Fruit fly (Drosophila melanogaster) whole organism, embryonic: ENCODE results near the gene edin.
A peak's percentile ranks its signal among the peaks of the same experiment; 100 is the strongest.

Experiments
- Asciz ChIP-seq: fragments of 200-800 bp; sonication (Bioruptor generic); optimal IDR thresholded peaks from 2 replicates; lab custom pipeline; 2017; ENCODE audit warnings: missing biosample characterization, mild to moderate bottlenecking, missing genetic modification characterization, missing genetic modification reagents
- B-H1 ChIP-seq: fragments of 200-800 bp; sonication (Bioruptor generic); IDR thresholded peaks from 3 replicates; pipeline ENCODE4 v1.3.6; 2022; ENCODE audit warnings: missing biosample characterization, missing genetic modification characterization
- BEAF-32 ChIP-seq: fragments of 200-800 bp; sonication (Bioruptor generic); optimal IDR thresholded peaks from 3 replicates; lab custom pipeline; 2017; ENCODE audit warnings: missing biosample characterization, missing genetic modification characterization, mild to moderate bottlenecking, moderate library complexity, missing genetic modification reagents
- Bgb ChIP-seq: fragments of 200-800 bp; sonication (Bioruptor generic); IDR thresholded peaks from 2 replicates; pipeline ENCODE4 v1.3.6; 2022; ENCODE audit warnings: missing biosample characterization, missing genetic modification characterization; ENCODE audit not compliant: partially characterized antibody
- CG12236 ChIP-seq: fragments of 200-800 bp; sonication (Bioruptor generic); optimal IDR thresholded peaks from 2 replicates; lab custom pipeline; 2016; ENCODE audit warnings: missing biosample characterization, missing genetic modification characterization
- CG1233 ChIP-seq: fragments of 200-800 bp; sonication (Bioruptor generic); optimal IDR thresholded peaks from 4 replicates; lab custom pipeline; 2018; ENCODE audit warnings: missing biosample characterization, mild to moderate bottlenecking, missing genetic modification characterization
- CG15073 ChIP-seq: fragments of 200-800 bp; sonication (Bioruptor generic); optimal IDR thresholded peaks from 2 replicates; lab custom pipeline; 2016; ENCODE audit warnings: missing biosample characterization, missing genetic modification characterization
- CG17186 ChIP-seq: fragments of 200-800 bp; sonication (Bioruptor generic); optimal IDR thresholded peaks from 3 replicates; lab custom pipeline; 2017; ENCODE audit warnings: missing biosample characterization, missing genetic modification reagents, missing genetic modification characterization
- CG1832 ChIP-seq: fragments of 200-800 bp; sonication (Bioruptor generic); optimal IDR thresholded peaks from 2 replicates; lab custom pipeline; 2017; ENCODE audit warnings: missing biosample characterization, mild to moderate bottlenecking, missing genetic modification characterization, inconsistent platforms
- CG2712 ChIP-seq: fragments of 200-800 bp; optimal IDR thresholded peaks from 3 replicates; lab custom pipeline; 2019; ENCODE audit warnings: missing biosample characterization, mild to moderate bottlenecking, missing genetic modification characterization, moderate library complexity
- CG2889 ChIP-seq: fragments of 200-800 bp; sonication (Bioruptor generic); IDR thresholded peaks from 3 replicates; pipeline ENCODE4 v1.3.6; 2022; ENCODE audit warnings: missing biosample characterization, missing genetic modification characterization
- CG6254 ChIP-seq: fragments of 200-800 bp; sonication (Bioruptor generic); optimal IDR thresholded peaks from 3 replicates; lab custom pipeline; 2017; ENCODE audit warnings: mild to moderate bottlenecking, missing biosample characterization, missing genetic modification reagents, missing genetic modification characterization
- CG7271 ChIP-seq: fragments of 200-800 bp; sonication (Bioruptor generic); optimal IDR thresholded peaks from 2 replicates; lab custom pipeline; 2018; ENCODE audit warnings: missing biosample characterization, mild to moderate bottlenecking, missing genetic modification characterization, moderate library complexity
- CG7745 ChIP-seq: fragments of 200-800 bp; sonication (Bioruptor generic); optimal IDR thresholded peaks from 2 replicates; lab custom pipeline; 2018; ENCODE audit warnings: missing biosample characterization, mild to moderate bottlenecking, missing genetic modification characterization, moderate library complexity
- CG7839 ChIP-seq: fragments of 200-800 bp; sonication (Bioruptor generic); optimal IDR thresholded peaks from 3 replicates; lab custom pipeline; 2018; ENCODE audit warnings: missing biosample characterization, mild to moderate bottlenecking, missing genetic modification characterization, moderate library complexity
- CHES-1-like ChIP-seq: fragments of 200-800 bp; sonication (Bioruptor generic); optimal IDR thresholded peaks from 2 replicates; lab custom pipeline; 2016; ENCODE audit warnings: missing biosample characterization, missing genetic modification characterization
- Gug ChIP-seq: fragments of 200-800 bp; sonication (Bioruptor generic); IDR thresholded peaks from 4 replicates; pipeline ENCODE4 v1.3.6; 2022; ENCODE audit warnings: missing biosample characterization, missing genetic modification characterization
- H2.0 ChIP-seq: fragments of 200-800 bp; sonication (Bioruptor generic); IDR thresholded peaks from 2 replicates; pipeline ENCODE4 v1.3.6; 2022; ENCODE audit warnings: missing biosample characterization, missing genetic modification characterization
- Hmx ChIP-seq: fragments of 200-800 bp; sonication (Bioruptor generic); optimal IDR thresholded peaks from 2 replicates; lab custom pipeline; 2016; ENCODE audit warnings: missing biosample characterization, missing genetic modification characterization
- Lhr ChIP-seq: fragments of 200-800 bp; sonication (Bioruptor generic); optimal IDR thresholded peaks from 3 replicates; lab custom pipeline; 2017; ENCODE audit warnings: mild to moderate bottlenecking, missing biosample characterization, missing genetic modification reagents, missing genetic modification characterization
- Lim3 ChIP-seq: fragments of 200-800 bp; sonication (Bioruptor generic); IDR thresholded peaks from 2 replicates; pipeline ENCODE4 v1.3.6; 2022; ENCODE audit warnings: missing biosample characterization, missing genetic modification characterization
- Mad ChIP-seq: fragments of 200-800 bp; sonication (Bioruptor generic); optimal IDR thresholded peaks from 2 replicates; lab custom pipeline; 2016; ENCODE audit warnings: missing biosample characterization, missing genetic modification characterization
- Nf-YA ChIP-seq: fragments of 200-800 bp; sonication (Bioruptor generic); IDR thresholded peaks from 2 replicates; pipeline ENCODE4 v1.3.6; 2022; ENCODE audit warnings: missing biosample characterization, missing genetic modification characterization
- Nf-YB ChIP-seq: fragments of 200-800 bp; sonication (Bioruptor generic); optimal IDR thresholded peaks from 3 replicates; lab custom pipeline; 2019; ENCODE audit warnings: missing biosample characterization, mild to moderate bottlenecking, missing genetic modification characterization, moderate library complexity
- Nf-YC ChIP-seq: fragments of 200-800 bp; optimal IDR thresholded peaks from 3 replicates; lab custom pipeline; 2019; ENCODE audit warnings: missing biosample characterization, mild to moderate bottlenecking, missing genetic modification characterization, moderate library complexity
- Poxn ChIP-seq: fragments of 200-800 bp; sonication (Bioruptor generic); IDR thresholded peaks from 2 replicates; pipeline ENCODE4 v1.3.6; 2022; ENCODE audit warnings: missing biosample characterization, missing genetic modification characterization
- Ptx1 ChIP-seq: fragments of 200-800 bp; sonication (Bioruptor generic); IDR thresholded peaks from 2 replicates; pipeline ENCODE4 v1.3.6; 2022; ENCODE audit warnings: missing biosample characterization, missing genetic modification characterization
- Taf1 ChIP-seq: fragments of 200-800 bp; sonication (Bioruptor generic); IDR thresholded peaks from 2 replicates; pipeline ENCODE4 v1.3.6; 2022; ENCODE audit warnings: missing biosample characterization, missing genetic modification characterization
- Xrp1 ChIP-seq: fragments of 200-800 bp; sonication (Bioruptor generic); IDR thresholded peaks from 2 replicates; pipeline ENCODE4 v1.3.6; 2022; ENCODE audit warnings: missing biosample characterization, missing genetic modification characterization
- bowl ChIP-seq: fragments of 200-800 bp; sonication (Bioruptor generic); IDR thresholded peaks from 2 replicates; pipeline ENCODE4 v1.3.6; 2022; ENCODE audit warnings: missing biosample characterization, missing genetic modification characterization
- btn ChIP-seq: fragments of 200-800 bp; sonication (Bioruptor generic); optimal IDR thresholded peaks from 2 replicates; lab custom pipeline; 2016; ENCODE audit warnings: missing biosample characterization, missing genetic modification characterization
- cwo ChIP-seq: fragments of 200-800 bp; sonication (Bioruptor generic); optimal IDR thresholded peaks from 3 replicates; lab custom pipeline; 2017; ENCODE audit warnings: missing biosample characterization, missing genetic modification characterization, mild to moderate bottlenecking, moderate library complexity, missing genetic modification reagents
- dati ChIP-seq: fragments of 200-800 bp; sonication (Bioruptor generic); IDR thresholded peaks from 2 replicates; pipeline ENCODE4 v1.3.6; 2022; ENCODE audit warnings: missing biosample characterization, missing genetic modification characterization
- exex ChIP-seq: fragments of 200-800 bp; sonication (Bioruptor generic); optimal IDR thresholded peaks from 4 replicates; lab custom pipeline; 2018; ENCODE audit warnings: missing biosample characterization, mild to moderate bottlenecking, missing genetic modification characterization, moderate library complexity
- fd102C ChIP-seq: fragments of 200-800 bp; sonication (Bioruptor generic); optimal IDR thresholded peaks from 2 replicates; lab custom pipeline; 2018; ENCODE audit warnings: missing biosample characterization, mild to moderate bottlenecking, missing genetic modification characterization, moderate library complexity
- jigr1 ChIP-seq: fragments of 200-800 bp; sonication (Bioruptor generic); IDR thresholded peaks from 3 replicates; pipeline ENCODE4 v1.3.6; 2022; ENCODE audit warnings: missing biosample characterization, missing genetic modification characterization
- kah ChIP-seq: fragments of 200-800 bp; sonication (Bioruptor generic); optimal IDR thresholded peaks from 2 replicates; lab custom pipeline; 2018; ENCODE audit warnings: missing biosample characterization, mild to moderate bottlenecking, missing genetic modification characterization
- kni ChIP-seq: fragments of 200-800 bp; sonication (Bioruptor generic); optimal IDR thresholded peaks from 3 replicates; lab custom pipeline; 2017; ENCODE audit warnings: mild to moderate bottlenecking, missing biosample characterization, missing genetic modification reagents, missing genetic modification characterization
- lilli ChIP-seq: fragments of 200-800 bp; sonication (Bioruptor generic); optimal IDR thresholded peaks from 3 replicates; lab custom pipeline; 2016; ENCODE audit warnings: missing biosample characterization, missing genetic modification characterization
- mam ChIP-seq: fragments of 200-800 bp; sonication (Bioruptor generic); optimal IDR thresholded peaks from 3 replicates; lab custom pipeline; 2016; ENCODE audit warnings: missing biosample characterization, missing genetic modification characterization
- oc ChIP-seq: fragments of 200-800 bp; sonication (Bioruptor generic); optimal IDR thresholded peaks from 2 replicates; lab custom pipeline; 2018; ENCODE audit warnings: missing biosample characterization, mild to moderate bottlenecking, missing genetic modification characterization, moderate library complexity
- sc ChIP-seq, 3 experiments: fragments of >200 bp in 2 of 3; fragments of 200-800 bp in 1 of 3; sonication (Bioruptor generic) in 1 of 3; optimal IDR thresholded peaks; 2 replicates in 2 of 3; 3 replicates in 1 of 3; lab custom pipeline; 2017; ENCODE audit warnings: mild to moderate bottlenecking in 1 of 3, missing biosample characterization in 1 of 3, missing genetic modification characterization in 1 of 3, missing genetic modification reagents in 1 of 3
- sens ChIP-seq: fragments of 200-800 bp; sonication (Bioruptor generic); peaks from one replicate; lab custom pipeline; 2016; ENCODE audit warnings: missing biosample characterization, missing genetic modification characterization
- sens-2 ChIP-seq: fragments of 200-800 bp; sonication (Bioruptor generic); IDR thresholded peaks from 2 replicates; pipeline ENCODE4 v1.3.6; 2022; ENCODE audit warnings: missing biosample characterization, missing genetic modification characterization
- slp2 ChIP-seq: fragments of 200-800 bp; sonication (Bioruptor generic); optimal IDR thresholded peaks from 2 replicates; lab custom pipeline; 2016; ENCODE audit warnings: missing biosample characterization, missing genetic modification characterization
- stwl ChIP-seq: fragments of 200-800 bp; sonication (Bioruptor generic); optimal IDR thresholded peaks from 3 replicates; lab custom pipeline; 2018; ENCODE audit warnings: missing biosample characterization, mild to moderate bottlenecking, missing genetic modification characterization, moderate library complexity
- tgo ChIP-seq: fragments of 200-800 bp; sonication (Bioruptor generic); IDR thresholded peaks from 3 replicates; pipeline ENCODE4 v1.3.6; 2022; ENCODE audit warnings: missing biosample characterization, missing genetic modification characterization
- trem ChIP-seq: fragments of 200-800 bp; optimal IDR thresholded peaks from 3 replicates; lab custom pipeline; 2019; ENCODE audit warnings: missing biosample characterization, mild to moderate bottlenecking, missing genetic modification characterization, moderate library complexity
- tup ChIP-seq: fragments of 200-800 bp; sonication (Bioruptor generic); optimal IDR thresholded peaks from 2 replicates; lab custom pipeline; 2016; ENCODE audit warnings: missing biosample characterization, mild to moderate bottlenecking, missing genetic modification characterization, moderate library complexity
- wek ChIP-seq: fragments of 200-800 bp; sonication (Bioruptor generic); optimal IDR thresholded peaks from 3 replicates; lab custom pipeline; 2018; ENCODE audit warnings: missing biosample characterization, mild to moderate bottlenecking, missing genetic modification characterization, moderate library complexity
- zen ChIP-seq: fragments of 200-800 bp; sonication (Bioruptor generic); optimal IDR thresholded peaks from 3 replicates; lab custom pipeline; 2018; ENCODE audit warnings: missing biosample characterization, mild to moderate bottlenecking, missing genetic modification characterization, moderate library complexity

The edin gene

dm6 chr3L:17532197-17532596 is 37.5 kb downstream of the edin start (continued):
- TF ChIP-seq kah (GFP tag; lab: Kevin White, UChicago) (no peak), Ptx1 (GFP tag; lab: Robert Waterston, UW) (no peak; the same call in 1 of the 2 replicates), Asciz (GFP tag; lab: Kevin White, UChicago) (peak; percentile 44), Poxn (GFP tag; lab: Robert Waterston, UW) (no peak), Nf-YC (tag; lab: Kevin White, UChicago) (no peak), CG7839 (tag; lab: Kevin White, UChicago) (peak; percentile 37), oc (tag; lab: Kevin White, UChicago) (no peak), fd102C (no peak), Hmx (GFP tag; lab: Kevin White, UChicago) (no peak), CHES-1-like (no peak), slp2 (GFP tag; lab: Kevin White, UChicago) (no peak), Bgb (no peak), CG7745 (tag; lab: Kevin White, UChicago) (no peak), CG7271 (tag; lab: Kevin White, UChicago) (no peak), dati (GFP tag; lab: Robert Waterston, UW) (no peak), CG1832 (GFP tag; lab: Kevin White, UChicago) (no peak), CG2712 (peak; percentile 58), kni (peak; percentile 5), CG1233 (GFP tag; lab: Kevin White, UChicago) (peak; percentile 0), Nf-YA (GFP tag; lab: Robert Waterston, UW) (0 out of 2 replicates have a peak, but pooled peaks have one; percentile 6), trem (tag; lab: Kevin White, UChicago) (peak; percentile 40), Nf-YB (peak; percentile 9), wek (no peak), H2.0 (GFP tag; lab: Robert Waterston, UW) (no peak), Gug (GFP tag; lab: Robert Waterston, UW) (no peak), B-H1 (no peak), exex (tag; lab: Kevin White, UChicago) (no peak), Taf1 (GFP tag; lab: Robert Waterston, UW) (no peak), bowl (no peak), lilli (GFP tag; lab: Kevin White, UChicago) (peak; percentile 52), cwo (GFP tag; lab: Kevin White, UChicago) (peak; percentile 15), sc (optimal IDR thresholded peaks at IDR 0.05; lab: Kevin White, UChicago) (no peak), sc (GFP tag; optimal IDR thresholded peaks at IDR 0.05; lab: Kevin White, UChicago) (no peak), tgo (GFP tag; lab: Robert Waterston, UW) (no peak), CG2889 (no peak), CG6254 (GFP tag; lab: Kevin White, UChicago) (no peak), Lim3 (GFP tag; lab: Robert Waterston, UW) (no peak), sens (peak; percentile 80), jigr1 (no peak), btn (GFP tag; lab: Kevin White, UChicago) (no peak), CG17186 (GFP tag; lab: Kevin White, UChicago) (no peak), stwl (no peak), BEAF-32 (GFP tag; lab: Kevin White, UChicago) (no peak), CG12236 (GFP tag; lab: Kevin White, UChicago) (no peak), sens-2 (GFP tag; lab: Robert Waterston, UW) (no peak), CG15073 (peak; percentile 4), zen (no peak), Lhr (GFP tag; lab: Kevin White, UChicago) (no peak), Mad (GFP tag; lab: Kevin White, UChicago) (no peak), tup (no peak), Xrp1 (GFP tag; lab: Robert Waterston, UW) (peak; percentile 56; the same call in 1 of the 2 replicates), mam (GFP tag; lab: Kevin White, UChicago) (no peak)
